Fruit fly (Drosophila melanogaster): ENCODE results near the gene CG16989.
A peak's percentile ranks its signal among the peaks of the same experiment; 100 is the strongest.

Gene CG16989

dm6 chrX:755642-756332, 37.2 kb upstream of the CG16989 start (continued):
- TF ChIP-seq CG32767 (GFP tag; IDR thresholded peaks at IDR 0.05) (peak; percentile 56; the same call in 1 of the 2 replicates), H2.0 (GFP tag; IDR thresholded peaks at IDR 0.05) (peak; percentile 82), ewg (GFP tag; optimal IDR thresholded peaks at IDR 0.05) (peak; percentile 68), CG4328 (GFP tag; optimal IDR thresholded peaks at IDR 0.05) (no peak), Ada2b (GFP tag; IDR thresholded peaks at IDR 0.05) (peak; percentile 72), CG11696 (GFP tag; IDR thresholded peaks at IDR 0.05) (peak; percentile 70), gcm2 (GFP tag; optimal IDR thresholded peaks at IDR 0.05) (peak; percentile 78), Vsx1 (GFP tag; optimal IDR thresholded peaks at IDR 0.05) (peak; percentile 58), bsh (GFP tag; optimal IDR thresholded peaks at IDR 0.05) (peak; percentile 76 to 77), jigr1 (GFP tag; IDR thresholded peaks at IDR 0.05) (no peak), run (tag; optimal IDR thresholded peaks at IDR 0.05) (peak; percentile 8), pho (GFP tag; optimal IDR thresholded peaks at IDR 0.05) (peak; percentile 94), CG3995 (GFP tag; optimal IDR thresholded peaks at IDR 0.05) (peak; percentile 31), CG8765 (GFP tag; IDR thresholded peaks at IDR 0.05) (peak; percentile 56; the same call in 1 of the 2 replicates), pfk (GFP tag; optimal IDR thresholded peaks at IDR 0.05) (no peak), Gug (GFP tag; IDR thresholded peaks at IDR 0.05) (peak; percentile 80; the same call in 3 of the 4 replicates), otp (GFP tag; IDR thresholded peaks at IDR 0.05) (peak; percentile 86), luna (GFP tag; optimal IDR thresholded peaks at IDR 0.05) (peak; percentile 79), dimm (GFP tag; IDR thresholded peaks at IDR 0.05) (peak; percentile 56; the same call in 1 of the 2 replicates), BEAF-32 (GFP tag; optimal IDR thresholded peaks at IDR 0.05) (no peak), sim (GFP tag; IDR thresholded peaks at IDR 0.05) (no peak), ab (GFP tag; optimal IDR thresholded peaks at IDR 0.05) (peak; percentile 71), Ets65A (GFP tag) (peak; percentile 95), sd (tag; optimal IDR thresholded peaks at IDR 0.05) (peak; percentile 69), Sox100B (GFP tag; optimal IDR thresholded peaks at IDR 0.05) (peak; percentile 52), CG10979 (tag; optimal IDR thresholded peaks at IDR 0.05) (peak; percentile 60), CG2678 (tag; optimal IDR thresholded peaks at IDR 0.05) (peak; percentile 88), CG1832 (GFP tag; optimal IDR thresholded peaks at IDR 0.05) (no peak), zfh2 (GFP tag; optimal IDR thresholded peaks at IDR 0.05) (peak; percentile 91), Xrp1 (GFP tag; IDR thresholded peaks at IDR 0.05) (peak; percentile 75), repo (GFP tag; optimal IDR thresholded peaks at IDR 0.05) (peak; percentile 73), CG18764 (GFP tag; optimal IDR thresholded peaks at IDR 0.05) (peak; percentile 41), hth (optimal IDR thresholded peaks at IDR 0.05) (no peak), vnd (GFP tag; IDR thresholded peaks at IDR 0.05; ENCODE audit: partially characterized antibody) (no peak), Fer1 (GFP tag; optimal IDR thresholded peaks at IDR 0.05) (peak; percentile 88), caup (GFP tag; optimal IDR thresholded peaks at IDR 0.05; ENCODE audit: severe bottlenecking) (peak; percentile 92), MBD-R2 (GFP tag; IDR thresholded peaks at IDR 0.05) (peak; percentile 81), fd102C (GFP tag; optimal IDR thresholded peaks at IDR 0.05) (no peak), gfzf (GFP tag; optimal IDR thresholded peaks at IDR 0.05) (no peak), CG7963 (GFP tag; IDR thresholded peaks at IDR 0.05; ENCODE audit: partially characterized antibody) (no peak), CG7271 (tag; optimal IDR thresholded peaks at IDR 0.05) (no peak), CG16863 (GFP tag; optimal IDR thresholded peaks at IDR 0.05) (peak; percentile 68), cad (GFP tag; optimal IDR thresholded peaks at IDR 0.05) (no peak), z (GFP tag; IDR thresholded peaks at IDR 0.05) (peak; percentile 44; the same call in 1 of the 3 replicates), fru (optimal IDR thresholded peaks at IDR 0.05) (no peak), CG17912 (GFP tag; optimal IDR thresholded peaks at IDR 0.05) (no peak), Tbp (GFP tag; optimal IDR thresholded peaks at IDR 0.05) (no peak), CG2129 (GFP tag; IDR thresholded peaks at IDR 0.05; ENCODE audit: partially characterized antibody) (no peak), jumu (GFP tag; optimal IDR thresholded peaks at IDR 0.05) (peak; percentile 76), Dp (GFP tag; optimal IDR thresholded peaks at IDR 0.05) (no peak)
